Fruit fly (Drosophila melanogaster) whole organism, embryonic: ENCODE measurements around the gene Tlk.

Experiments used
- ATbp ChIP-seq: fragments of 200-800 bp; sonication (Bioruptor generic); optimal IDR thresholded peaks from 2 replicates; lab custom pipeline; 2017; ENCODE audit warnings: missing biosample characterization, mild to moderate bottlenecking, missing genetic modification characterization, missing genetic modification reagents
- BEAF-32 ChIP-seq: fragments of 200-800 bp; sonication (Bioruptor generic); optimal IDR thresholded peaks from 3 replicates; lab custom pipeline; 2017; ENCODE audit warnings: missing biosample characterization, missing genetic modification characterization, mild to moderate bottlenecking, moderate library complexity, missing genetic modification reagents
- BtbVII ChIP-seq: fragments of 200-800 bp; sonication (Bioruptor generic); optimal IDR thresholded peaks from 3 replicates; lab custom pipeline; 2017; ENCODE audit warnings: missing biosample characterization, mild to moderate bottlenecking, missing genetic modification characterization
- CG10654 ChIP-seq: fragments of 200-800 bp; sonication (Bioruptor generic); optimal IDR thresholded peaks from 2 replicates; lab custom pipeline; 2016; ENCODE audit warnings: missing biosample characterization, missing genetic modification characterization
- CG11723 ChIP-seq: fragments of 200-800 bp; sonication (Bioruptor generic); optimal IDR thresholded peaks from 2 replicates; lab custom pipeline; 2017; ENCODE audit warnings: missing biosample characterization, mild to moderate bottlenecking, missing genetic modification characterization
- CG13624 ChIP-seq: fragments of 200-800 bp; sonication (Bioruptor generic); optimal IDR thresholded peaks from 2 replicates; lab custom pipeline; 2016; ENCODE audit warnings: missing biosample characterization, missing genetic modification characterization
- CG13775 ChIP-seq: fragments of 200-800 bp; sonication (Bioruptor generic); optimal IDR thresholded peaks from 3 replicates; lab custom pipeline; 2017; ENCODE audit warnings: missing biosample characterization, mild to moderate bottlenecking, missing genetic modification characterization
- CG14441 ChIP-seq: fragments of 200-800 bp; sonication (Bioruptor generic); IDR thresholded peaks from 2 replicates; pipeline ENCODE4 v1.3.6; 2022; ENCODE audit warnings: missing biosample characterization, missing genetic modification characterization
- CG14965 ChIP-seq: fragments of 200-800 bp; sonication (Bioruptor generic); optimal IDR thresholded peaks from 2 replicates; lab custom pipeline; 2016; ENCODE audit warnings: missing biosample characterization, missing genetic modification characterization, borderline replicate concordance
- CG30403 ChIP-seq: fragments of 200-800 bp; sonication (Bioruptor generic); optimal IDR thresholded peaks from 3 replicates; lab custom pipeline; 2016; ENCODE audit warnings: missing biosample characterization, missing genetic modification characterization
- CG32532 ChIP-seq: fragments of 200-800 bp; sonication (Bioruptor generic); IDR thresholded peaks from 2 replicates; pipeline ENCODE4 v1.3.6; 2022; ENCODE audit warnings: missing biosample characterization, missing genetic modification characterization
- CG34224 ChIP-seq: fragments of 200-800 bp; sonication (Bioruptor generic); IDR thresholded peaks from 3 replicates; pipeline ENCODE4 v1.3.6; 2022; ENCODE audit warnings: missing biosample characterization, missing genetic modification characterization; ENCODE audit not compliant: partially characterized antibody
- CG34422 ChIP-seq: fragments of 200-800 bp; sonication (Bioruptor generic); IDR thresholded peaks from 3 replicates; pipeline ENCODE4 v1.3.6; 2022; ENCODE audit warnings: missing biosample characterization, missing genetic modification characterization
- CG3847 ChIP-seq: fragments of 200-800 bp; sonication (Bioruptor generic); IDR thresholded peaks from 2 replicates; pipeline ENCODE4 v1.3.6; 2022; ENCODE audit warnings: missing biosample characterization, missing genetic modification characterization
- CG4820 ChIP-seq: fragments of 200-800 bp; sonication (Bioruptor generic); optimal IDR thresholded peaks from 3 replicates; lab custom pipeline; 2016; ENCODE audit warnings: missing biosample characterization, missing genetic modification characterization
- CG5953 ChIP-seq: fragments of 200-800 bp; sonication (Bioruptor generic); IDR thresholded peaks from 2 replicates; pipeline ENCODE4 v1.3.6; 2022; ENCODE audit warnings: missing biosample characterization, missing genetic modification characterization
- CG6683 ChIP-seq: fragments of 200-800 bp; sonication (Bioruptor generic); optimal IDR thresholded peaks from 2 replicates; lab custom pipeline; 2017; ENCODE audit warnings: missing biosample characterization, mild to moderate bottlenecking, missing genetic modification characterization, missing genetic modification reagents
- CG6765 ChIP-seq: fragments of 200-800 bp; sonication (Bioruptor generic); optimal IDR thresholded peaks from 3 replicates; lab custom pipeline; 2017; ENCODE audit warnings: missing biosample characterization, mild to moderate bottlenecking, missing genetic modification characterization
- CG7928 ChIP-seq: fragments of 200-800 bp; sonication (Bioruptor generic); optimal IDR thresholded peaks from 2 replicates; lab custom pipeline; 2017; ENCODE audit warnings: missing biosample characterization, mild to moderate bottlenecking, missing genetic modification characterization
- CG9609 ChIP-seq: fragments of 200-800 bp; sonication (Bioruptor generic); optimal IDR thresholded peaks from 3 replicates; lab custom pipeline; 2016; ENCODE audit warnings: missing biosample characterization, missing genetic modification characterization
- CG9876 ChIP-seq: fragments of 200-800 bp; sonication (Bioruptor generic); optimal IDR thresholded peaks from 2 replicates; lab custom pipeline; 2016; ENCODE audit warnings: missing biosample characterization, missing genetic modification characterization
- Deaf1 ChIP-seq: fragments of 200-800 bp; optimal IDR thresholded peaks from 3 replicates; lab custom pipeline; 2019; ENCODE audit warnings: missing biosample characterization, mild to moderate bottlenecking, missing genetic modification characterization, moderate library complexity
- Doc3 ChIP-seq: fragments of 200-800 bp; sonication (Bioruptor generic); IDR thresholded peaks from 3 replicates; pipeline ENCODE4 v1.3.6; 2022; ENCODE audit warnings: missing biosample characterization, missing genetic modification characterization; ENCODE audit not compliant: partially characterized antibody
- Hmr ChIP-seq: fragments of 200-800 bp; sonication (Bioruptor generic); optimal IDR thresholded peaks from 3 replicates; lab custom pipeline; 2017; ENCODE audit warnings: mild to moderate bottlenecking, missing biosample characterization, missing genetic modification reagents, missing genetic modification characterization
- Hr39 ChIP-seq: fragments of >200 bp; optimal IDR thresholded peaks from 2 replicates; lab custom pipeline; 2017
- Kr ChIP-seq: fragments of 200-800 bp; sonication (Bioruptor generic); optimal IDR thresholded peaks from 2 replicates; lab custom pipeline; 2017; ENCODE audit warnings: missing biosample characterization, mild to moderate bottlenecking, missing genetic modification characterization
- Lim3 ChIP-seq: fragments of 200-800 bp; sonication (Bioruptor generic); IDR thresholded peaks from 2 replicates; pipeline ENCODE4 v1.3.6; 2022; ENCODE audit warnings: missing biosample characterization, missing genetic modification characterization
- Med ChIP-seq: fragments of 200-800 bp; sonication (Bioruptor generic); peaks from one replicate; lab custom pipeline; 2016; ENCODE audit warnings: missing biosample characterization, missing genetic modification characterization, mild to moderate bottlenecking, inconsistent platforms, moderate library complexity
- NFAT ChIP-seq: fragments of 200-800 bp; sonication (Bioruptor generic); IDR thresholded peaks from 2 replicates; pipeline ENCODE4 v1.3.6; 2022; ENCODE audit warnings: missing biosample characterization, missing genetic modification characterization
- Sin3A ChIP-seq: fragments of >200 bp; optimal IDR thresholded peaks from 2 replicates; lab custom pipeline; 2018
- Tbp ChIP-seq: fragments of >200 bp; optimal IDR thresholded peaks from 2 replicates; lab custom pipeline; 2018; ENCODE audit warnings: missing biosample characterization, missing genetic modification characterization
- ab ChIP-seq: fragments of 200-800 bp; sonication (Bioruptor generic); optimal IDR thresholded peaks from 2 replicates; lab custom pipeline; 2016; ENCODE audit warnings: missing biosample characterization, missing genetic modification characterization
- ac ChIP-seq: fragments of 200-800 bp; sonication (Bioruptor generic); optimal IDR thresholded peaks from 3 replicates; lab custom pipeline; 2017; ENCODE audit warnings: missing biosample characterization, mild to moderate bottlenecking, missing genetic modification characterization
- amos ChIP-seq: fragments of 200-800 bp; sonication (Bioruptor generic); IDR thresholded peaks from 2 replicates; pipeline ENCODE4 v1.3.6; 2022; ENCODE audit warnings: missing biosample characterization, missing genetic modification characterization; ENCODE audit not compliant: partially characterized antibody
- btn ChIP-seq: fragments of 200-800 bp; sonication (Bioruptor generic); optimal IDR thresholded peaks from 2 replicates; lab custom pipeline; 2016; ENCODE audit warnings: missing biosample characterization, missing genetic modification characterization
- cato ChIP-seq: fragments of 200-800 bp; sonication (Bioruptor generic); optimal IDR thresholded peaks from 2 replicates; lab custom pipeline; 2016; ENCODE audit warnings: missing biosample characterization, missing genetic modification characterization, borderline replicate concordance
- eve ChIP-seq, 2 experiments: fragments of >200 bp; optimal IDR thresholded peaks; 2 replicates each; lab custom pipeline; 2017; ENCODE audit warnings: missing biosample characterization in 2 of 2, missing genetic modification characterization in 2 of 2
- exex ChIP-seq: fragments of 200-800 bp; sonication (Bioruptor generic); optimal IDR thresholded peaks from 4 replicates; lab custom pipeline; 2018; ENCODE audit warnings: missing biosample characterization, mild to moderate bottlenecking, missing genetic modification characterization, moderate library complexity
- gce ChIP-seq: fragments of 200-800 bp; sonication (Bioruptor generic); IDR thresholded peaks from 3 replicates; pipeline ENCODE4 v1.3.6; 2022; ENCODE audit warnings: missing biosample characterization, missing genetic modification characterization
- gcm2 ChIP-seq: fragments of 200-800 bp; sonication (Bioruptor generic); optimal IDR thresholded peaks from 2 replicates; lab custom pipeline; 2016; ENCODE audit warnings: missing biosample characterization, missing genetic modification characterization
- mirr ChIP-seq: fragments of 200-800 bp; sonication (Bioruptor generic); optimal IDR thresholded peaks from 3 replicates; lab custom pipeline; 2018; ENCODE audit warnings: missing biosample characterization, mild to moderate bottlenecking, missing genetic modification characterization
- nerfin-1 ChIP-seq: fragments of 200-800 bp; sonication (Bioruptor generic); optimal IDR thresholded peaks from 3 replicates; lab custom pipeline; 2019; ENCODE audit warnings: missing biosample characterization, mild to moderate bottlenecking, missing genetic modification characterization, moderate library complexity
- oc ChIP-seq: fragments of 200-800 bp; sonication (Bioruptor generic); optimal IDR thresholded peaks from 2 replicates; lab custom pipeline; 2018; ENCODE audit warnings: missing biosample characterization, mild to moderate bottlenecking, missing genetic modification characterization, moderate library complexity
- pfk ChIP-seq: fragments of 200-800 bp; sonication (Bioruptor generic); optimal IDR thresholded peaks from 2 replicates; lab custom pipeline; 2018; ENCODE audit warnings: missing biosample characterization, mild to moderate bottlenecking, missing genetic modification characterization, moderate library complexity
- ro ChIP-seq: fragments of 200-800 bp; sonication (Bioruptor generic); IDR thresholded peaks from 2 replicates; pipeline ENCODE4 v1.3.6; 2022; ENCODE audit warnings: missing biosample characterization, missing genetic modification characterization
- run ChIP-seq: fragments of 200-800 bp; sonication (Bioruptor generic); optimal IDR thresholded peaks from 3 replicates; lab custom pipeline; 2018; ENCODE audit warnings: missing biosample characterization, mild to moderate bottlenecking, missing genetic modification characterization
- ssp ChIP-seq: fragments of 200-800 bp; sonication (Bioruptor generic); IDR thresholded peaks from 2 replicates; pipeline ENCODE4 v1.3.6; 2022; ENCODE audit warnings: missing biosample characterization, missing genetic modification characterization
- tap ChIP-seq: fragments of 200-800 bp; optimal IDR thresholded peaks from 3 replicates; lab custom pipeline; 2019; ENCODE audit warnings: missing biosample characterization, mild to moderate bottlenecking, missing genetic modification characterization, moderate library complexity
- tna ChIP-seq: fragments of 200-800 bp; sonication (Bioruptor generic); IDR thresholded peaks from 2 replicates; pipeline ENCODE4 v1.3.6; 2022; ENCODE audit warnings: missing biosample characterization, missing genetic modification characterization; ENCODE audit not compliant: partially characterized antibody
- z ChIP-seq: fragments of 200-800 bp; sonication (Bioruptor generic); IDR thresholded peaks from 3 replicates; pipeline ENCODE4 v1.3.6; 2022; ENCODE audit warnings: missing biosample characterization, missing genetic modification characterization

Gene Tlk

dm6 chrX:3775822-3776668 lies 56.2 kb downstream of the Tlk start (continued):
- TF ChIP-seq tna (GFP tag; lab: Robert Waterston, UW) = no peak
- no peak for TF ChIP-seq ac
- TF ChIP-seq CG30403 = no peak
- peak; percentile 10; the same call in 1 of the 3 replicates for TF ChIP-seq CG34224 (GFP tag; lab: Robert Waterston, UW)
- TF ChIP-seq run (tag; lab: Kevin White, UChicago) = no peak
- TF ChIP-seq CG3847 = no peak
- TF ChIP-seq amos (GFP tag; lab: Robert Waterston, UW) = no peak; the same call in 1 of the 2 replicates
- no peak for TF ChIP-seq CG9876
- TF ChIP-seq gce (GFP tag; lab: Robert Waterston, UW) = no peak
- TF ChIP-seq Tbp (GFP tag; lab: Kevin White, UChicago) = no peak
- no peak for TF ChIP-seq exex (tag; lab: Kevin White, UChicago)
- no peak for TF ChIP-seq CG9609 (GFP tag; lab: Kevin White, UChicago)
- TF ChIP-seq Hr39 (lab: Kevin White, UChicago) = no peak
- TF ChIP-seq ssp (GFP tag; lab: Robert Waterston, UW) = no peak
- TF ChIP-seq CG13775 (GFP tag; lab: Kevin White, UChicago) = no peak
- TF ChIP-seq oc = no peak
- no peak for TF ChIP-seq CG14441 (GFP tag; lab: Robert Waterston, UW)
- no peak for TF ChIP-seq ab (GFP tag; lab: Kevin White, UChicago)
- TF ChIP-seq Sin3A (lab: Kevin White, UChicago) = no peak
- TF ChIP-seq BtbVII (GFP tag; lab: Kevin White, UChicago) = peak; percentile 3
- TF ChIP-seq ro (GFP tag; lab: Robert Waterston, UW) = no peak
- TF ChIP-seq CG4820 = no peak
- TF ChIP-seq ATbp = no peak
- TF ChIP-seq eve (GFP tag; optimal IDR thresholded peaks at IDR 0.05; lab: Kevin White, UChicago) = no peak
- no peak for TF ChIP-seq btn (GFP tag; lab: Kevin White, UChicago)
- TF ChIP-seq nerfin-1 = peak; percentile 24
- no peak for TF ChIP-seq cato (GFP tag; lab: Kevin White, UChicago)
- TF ChIP-seq mirr (GFP tag; lab: Kevin White, UChicago) = peak; percentile 72
- no peak for TF ChIP-seq tap (tag; lab: Kevin White, UChicago)
- TF ChIP-seq CG34422 (GFP tag; lab: Robert Waterston, UW) = no peak; the same call in 2 of the 3 replicates
- no peak for TF ChIP-seq Lim3 (GFP tag; lab: Robert Waterston, UW)
- no peak for TF ChIP-seq BEAF-32
- no peak for TF ChIP-seq pfk (GFP tag; lab: Kevin White, UChicago)
- TF ChIP-seq Kr = no peak
- TF ChIP-seq Med = peak; percentile 74
- TF ChIP-seq gcm2 (GFP tag; lab: Kevin White, UChicago) = no peak
- TF ChIP-seq CG10654 (GFP tag; lab: Kevin White, UChicago) = no peak
- TF ChIP-seq CG7928 (GFP tag; lab: Kevin White, UChicago) = no peak
- no peak for TF ChIP-seq CG5953 (GFP tag; lab: Robert Waterston, UW)
- TF ChIP-seq CG14965 (GFP tag; lab: Kevin White, UChicago) = no peak
- TF ChIP-seq CG6683 = peak; percentile 3
- no peak for TF ChIP-seq z
- TF ChIP-seq NFAT (GFP tag; lab: Robert Waterston, UW) = no peak
- no peak for TF ChIP-seq CG6765
- TF ChIP-seq Doc3 = no peak
- TF ChIP-seq CG32532 (GFP tag; lab: Robert Waterston, UW) = peak; percentile 8; the same call in 1 of the 2 replicates
- TF ChIP-seq CG13624 = peak; percentile 8
- peak; percentile 19 for TF ChIP-seq Hmr (GFP tag; lab: Kevin White, UChicago)
- peak; percentile 84 for TF ChIP-seq Deaf1 (tag; lab: Kevin White, UChicago)
- TF ChIP-seq CG11723 (GFP tag; lab: Kevin White, UChicago) = no peak
